Fruit fly (Drosophila melanogaster) whole organism, wandering third instar larva: Measurements from ENCODE around the gene CG17134.

Experiments
- Hnf4 ChIP-seq: fragments of 200-800 bp; sonication (Bioruptor generic); optimal IDR thresholded peaks from 2 replicates; lab custom pipeline; 2016; ENCODE audit warnings: missing biosample characterization, mild to moderate bottlenecking, missing genetic modification characterization
- Rel ChIP-seq, 2 experiments: fragments of 200-800 bp; sonication (Bioruptor generic) in 1 of 2; optimal IDR thresholded peaks; 2 replicates in 1 of 2; 3 replicates in 1 of 2; lab custom pipeline; 2016 to 2019; ENCODE audit warnings: mild to moderate bottlenecking in 2 of 2, missing biosample characterization in 2 of 2, missing genetic modification characterization in 2 of 2, moderate library complexity in 1 of 2

dm6 chr2L:10851336-10851862 lies 30.9 kb downstream of the CG17134 start:
- TF ChIP-seq Rel (GFP tag; optimal IDR thresholded peaks at IDR 0.05; lab: Kevin White, UChicago) (no peak), Rel (tag; optimal IDR thresholded peaks at IDR 0.05; lab: Kevin White, UChicago) (no peak), Hnf4 (GFP tag; lab: Kevin White, UChicago) (no peak)
